Fruit fly (Drosophila melanogaster): ENCODE results near the gene sty.

Gene sty

dm6 chr3L:3373994-3374623 is 50.6 kb downstream of the sty start, which contains the start of the genes Ythdc1 and CG12010 (continued):
- TF ChIP-seq phol (tag; optimal IDR thresholded peaks at IDR 0.05): peak; percentile 88
- peak; percentile 84 for TF ChIP-seq inv (GFP tag; IDR thresholded peaks at IDR 0.05; ENCODE audit: partially characterized antibody)
- TF ChIP-seq CG4617 (GFP tag; optimal IDR thresholded peaks at IDR 0.05; ENCODE audit: borderline replicate concordance): peak; percentile 87
- no peak for TF ChIP-seq fd96Cb (tag; optimal IDR thresholded peaks at IDR 0.05)
- no peak for TF ChIP-seq ewg (GFP tag; optimal IDR thresholded peaks at IDR 0.05)
- TF ChIP-seq luna (GFP tag; optimal IDR thresholded peaks at IDR 0.05): no peak
- TF ChIP-seq btn (GFP tag; optimal IDR thresholded peaks at IDR 0.05): no peak
- TF ChIP-seq gce (GFP tag; IDR thresholded peaks at IDR 0.05): no peak
- no peak for TF ChIP-seq odd (GFP tag; optimal IDR thresholded peaks at IDR 0.05)
- peak; percentile 57 for TF ChIP-seq row (GFP tag; IDR thresholded peaks at IDR 0.05)
- no peak for TF ChIP-seq CG3838 (GFP tag; optimal IDR thresholded peaks at IDR 0.05)
- no peak for TF ChIP-seq dimm (GFP tag; IDR thresholded peaks at IDR 0.05)
- TF ChIP-seq C15 (GFP tag; IDR thresholded peaks at IDR 0.05): no peak
- TF ChIP-seq Stat92E (GFP tag; optimal IDR thresholded peaks at IDR 0.05): peak in 1 of 3 experiments; percentile 45
- no peak for TF ChIP-seq Oli (tag; optimal IDR thresholded peaks at IDR 0.05)
- TF ChIP-seq Dll (GFP tag; IDR thresholded peaks at IDR 0.05; ENCODE audit: partially characterized antibody): peak; percentile 89
- no peak for TF ChIP-seq gt (GFP tag; IDR thresholded peaks at IDR 0.05)
- TF ChIP-seq CG12769 (tag; optimal IDR thresholded peaks at IDR 0.05): no peak
- no peak for TF ChIP-seq ind (GFP tag; optimal IDR thresholded peaks at IDR 0.05)
- TF ChIP-seq gfzf (GFP tag; optimal IDR thresholded peaks at IDR 0.05): peak; percentile 21
- peak; percentile 99 for TF ChIP-seq YL-1 (GFP tag; optimal IDR thresholded peaks at IDR 0.05)
- peak; percentile 92 for TF ChIP-seq hb (GFP tag; IDR thresholded peaks at IDR 0.05; ENCODE audit: partially characterized antibody)
- no peak for TF ChIP-seq CG11085 (GFP tag; IDR thresholded peaks at IDR 0.05)
- peak; percentile 78 for TF ChIP-seq CG15479 (GFP tag; optimal IDR thresholded peaks at IDR 0.05)
- no peak for TF ChIP-seq CG10274 (GFP tag; optimal IDR thresholded peaks at IDR 0.05)
- peak; percentile 49 for TF ChIP-seq zf30C (GFP tag; optimal IDR thresholded peaks at IDR 0.05)
- TF ChIP-seq CG4360 (GFP tag; IDR thresholded peaks at IDR 0.05): 0 out of 2 replicates have a peak, but pooled peaks have one; percentile 6
- no peak for TF ChIP-seq Dfd (GFP tag; optimal IDR thresholded peaks at IDR 0.05)
- TF ChIP-seq dmrt99B (tag; optimal IDR thresholded peaks at IDR 0.05): no peak
- TF ChIP-seq h (optimal IDR thresholded peaks at IDR 0.05): no peak
- TF ChIP-seq Ets97D (GFP tag; optimal IDR thresholded peaks at IDR 0.05): peak; percentile 30
- TF ChIP-seq al (GFP tag; IDR thresholded peaks at IDR 0.05): no peak
- no peak for TF ChIP-seq Dip3 (GFP tag; optimal IDR thresholded peaks at IDR 0.05)
- no peak for TF ChIP-seq Lhr (GFP tag; optimal IDR thresholded peaks at IDR 0.05)
- peak; percentile 45 for TF ChIP-seq Myb (GFP tag; optimal IDR thresholded peaks at IDR 0.05)
- TF ChIP-seq Sry-δ (GFP tag; optimal IDR thresholded peaks at IDR 0.05): peak; percentile 82
- no peak for TF ChIP-seq bab2 (GFP tag; optimal IDR thresholded peaks at IDR 0.05)
- peak; percentile 58 for TF ChIP-seq Dp (GFP tag; optimal IDR thresholded peaks at IDR 0.05)
- TF ChIP-seq CG7963 (GFP tag; IDR thresholded peaks at IDR 0.05; ENCODE audit: partially characterized antibody): peak; percentile 95
- no peak for TF ChIP-seq pnt (GFP tag; optimal IDR thresholded peaks at IDR 0.05)
- peak; percentile 8; the same call in 1 of the 3 replicates for TF ChIP-seq dysf (GFP tag; IDR thresholded peaks at IDR 0.05)
- peak; percentile 79 for TF ChIP-seq CG8478 (optimal IDR thresholded peaks at IDR 0.05)
- no peak for TF ChIP-seq CG10565 (GFP tag; optimal IDR thresholded peaks at IDR 0.05)
- peak; percentile 85 for TF ChIP-seq CG42726 (GFP tag; IDR thresholded peaks at IDR 0.05; ENCODE audit: partially characterized antibody)
- TF ChIP-seq unc-4 (GFP tag; IDR thresholded peaks at IDR 0.05; ENCODE audit: partially characterized antibody): peak; percentile 85
- peak; percentile 92 for TF ChIP-seq pzg (GFP tag; optimal IDR thresholded peaks at IDR 0.05)
- no peak for TF ChIP-seq chm (GFP tag; IDR thresholded peaks at IDR 0.05)
- peak; percentile 84 for TF ChIP-seq Sin3A (optimal IDR thresholded peaks at IDR 0.05)
- TF ChIP-seq CG1603 (tag; optimal IDR thresholded peaks at IDR 0.05): no peak
- no peak for TF ChIP-seq Eip74EF (GFP tag; optimal IDR thresholded peaks at IDR 0.05)
